Worm (Caenorhabditis elegans) whole organism, young adult: Measurements from ENCODE around the gene T19H12.3.
A peak's percentile ranks its signal among the peaks of the same experiment; 100 is the strongest.
"Not testable (repeated sequence)": the region's sequence is repeated elsewhere in the genome, so short reads cannot be mapped to it uniquely, and the experiment has no call there.

ENCODE experiments used
- B0019.2 ChIP-seq: fragments of 200-800 bp; sonication (Bioruptor generic); conservative IDR thresholded peaks from 2 replicates; pipeline ENCODE4 v1.3.6; 2022; ENCODE audit warnings: missing genetic modification reagents, missing genetic modification characterization, missing compliant biosample characterization
- D2030.7 ChIP-seq: fragments of 200-800 bp; sonication (Bioruptor generic); IDR thresholded peaks from 2 replicates; pipeline ENCODE4 v1.3.6; 2022; ENCODE audit warnings: missing genetic modification reagents, missing genetic modification characterization, missing compliant biosample characterization
- K12H6.12 ChIP-seq: fragments of 200-800 bp; sonication (Bioruptor generic); optimal IDR thresholded peaks from 2 replicates; lab custom pipeline; 2018; ENCODE audit warnings: mild to moderate bottlenecking, missing genetic modification characterization, missing compliant biosample characterization
- Y95B8A.8 ChIP-seq: fragments of 200-800 bp; sonication (Bioruptor generic); IDR thresholded peaks from 2 replicates; pipeline ENCODE4 v1.3.6; 2022; ENCODE audit warnings: missing genetic modification reagents, missing genetic modification characterization, missing compliant biosample characterization
- ZK185.1 ChIP-seq: sonication (generic microtip); optimal IDR thresholded peaks from 2 replicates; lab custom pipeline; 2016; ENCODE audit warnings: mild to moderate bottlenecking, missing genetic modification characterization, missing compliant biosample characterization; ENCODE audit not compliant: poor library complexity, severe bottlenecking
- ama-1 ChIP-seq, 3 experiments: fragments of 150-350 bp in 1 of 3; sonication (generic microtip) in 2 of 3; optimal IDR thresholded peaks; 2 replicates each; lab custom pipeline; 2014 to 2018; ENCODE audit warnings: missing biosample characterization in 2 of 3, missing genetic modification characterization in 2 of 3, missing genetic modification reagents in 2 of 3
- aptf-3 ChIP-seq: fragments of 200-800 bp; sonication (Bioruptor generic); IDR thresholded peaks from 2 replicates; pipeline ENCODE4 v1.3.6; 2022; ENCODE audit warnings: missing genetic modification characterization, missing compliant biosample characterization
- bed-1 ChIP-seq: fragments of 200-800 bp; sonication (Bioruptor generic); IDR thresholded peaks from 2 replicates; pipeline ENCODE4 v1.3.6; 2022; ENCODE audit warnings: missing genetic modification reagents, missing genetic modification characterization, missing compliant biosample characterization
- cebp-2 ChIP-seq: fragments of 200-800 bp; sonication (Bioruptor generic); IDR thresholded peaks from 2 replicates; pipeline ENCODE4 v1.3.6; 2022; ENCODE audit warnings: missing genetic modification characterization, missing compliant biosample characterization
- ceh-58 ChIP-seq: fragments of 200-800 bp; sonication (Bioruptor generic); IDR thresholded peaks from 2 replicates; pipeline ENCODE4 v1.3.6; 2022; ENCODE audit warnings: missing genetic modification characterization, missing compliant biosample characterization
- fkh-3 ChIP-seq: sonication (generic microtip); optimal IDR thresholded peaks from 2 replicates; lab custom pipeline; 2016; ENCODE audit warnings: mild to moderate bottlenecking, missing genetic modification characterization, missing compliant biosample characterization
- gei-17 ChIP-seq: fragments of 200-800 bp; sonication (Bioruptor generic); optimal IDR thresholded peaks from 2 replicates; lab custom pipeline; 2018; ENCODE audit warnings: mild to moderate bottlenecking, missing genetic modification characterization, missing compliant biosample characterization
- hlh-26 ChIP-seq: fragments of 200-800 bp; sonication (Bioruptor generic); conservative IDR thresholded peaks from 2 replicates; pipeline ENCODE4 v1.3.6; 2022; ENCODE audit warnings: missing genetic modification reagents, missing genetic modification characterization, missing compliant biosample characterization
- hmg-1.2 ChIP-seq: fragments of 200-800 bp; sonication (Bioruptor generic); IDR thresholded peaks from 2 replicates; pipeline ENCODE4 v1.3.6; 2022; ENCODE audit warnings: missing genetic modification reagents, missing genetic modification characterization, missing compliant biosample characterization
- let-526 ChIP-seq: fragments of 200-800 bp; sonication (Bioruptor generic); IDR thresholded peaks from 2 replicates; pipeline ENCODE4 v1.3.6; 2022; ENCODE audit warnings: missing genetic modification reagents, missing genetic modification characterization, missing compliant biosample characterization
- let-607 ChIP-seq, 2 experiments: fragments of 200-800 bp in 1 of 2; sonication (Bioruptor generic) in 1 of 2; sonication (generic microtip) in 1 of 2; optimal IDR thresholded peaks; 2 replicates each; lab custom pipeline; 2016 to 2018; ENCODE audit warnings: mild to moderate bottlenecking in 2 of 2, missing compliant biosample characterization in 2 of 2, missing genetic modification characterization in 2 of 2, moderate library complexity in 2 of 2, missing genotype in 1 of 2
- lin-54 ChIP-seq: fragments of 200-800 bp; sonication (Bioruptor generic); optimal IDR thresholded peaks from 2 replicates; lab custom pipeline; 2018; ENCODE audit warnings: mild to moderate bottlenecking, missing genetic modification characterization, missing compliant biosample characterization
- lsl-1 ChIP-seq: fragments of 200-800 bp; sonication (Bioruptor generic); optimal IDR thresholded peaks from 2 replicates; lab custom pipeline; 2018; ENCODE audit warnings: mild to moderate bottlenecking, missing genetic modification characterization, moderate library complexity, missing compliant biosample characterization
- lsy-27 ChIP-seq: sonication (generic microtip); optimal IDR thresholded peaks from 2 replicates; lab custom pipeline; 2017; ENCODE audit warnings: missing genetic modification characterization, mild to moderate bottlenecking, missing compliant biosample characterization, antibody characterized with exemption, missing genotype, borderline replicate concordance; ENCODE audit not compliant: insufficient read depth
- nfya-1 ChIP-seq: sonication (generic microtip); optimal IDR thresholded peaks from 2 replicates; lab custom pipeline; 2017; ENCODE audit warnings: antibody characterized with exemption, missing compliant biosample characterization, missing genetic modification characterization, borderline replicate concordance; ENCODE audit not compliant: insufficient read depth
- pbrm-1 ChIP-seq: fragments of 200-800 bp; sonication (Bioruptor generic); IDR thresholded peaks from 2 replicates; pipeline ENCODE4 v1.3.6; 2022; ENCODE audit warnings: missing genetic modification reagents, missing genetic modification characterization, missing compliant biosample characterization
- pha-4 ChIP-seq: fragments of 150-350 bp; sonication (generic microtip); optimal IDR thresholded peaks from 2 replicates; lab custom pipeline; 2014; ENCODE audit warnings: missing biosample characterization, missing genetic modification reagents, missing genetic modification characterization
- rec-8 ChIP-seq, 2 experiments: sonication (generic microtip); optimal IDR thresholded peaks; 2 replicates each; lab custom pipeline; 2016; ENCODE audit warnings: mild to moderate bottlenecking in 2 of 2, missing genetic modification characterization in 2 of 2, missing genetic modification reagents in 2 of 2, missing genotype in 2 of 2, missing biosample characterization in 1 of 2, missing compliant biosample characterization in 1 of 2, moderate library complexity in 1 of 2
- sea-2 ChIP-seq: fragments of 200-800 bp; sonication (Bioruptor generic); IDR thresholded peaks from 2 replicates; pipeline ENCODE4 v1.3.6; 2022; ENCODE audit warnings: missing genetic modification characterization, missing compliant biosample characterization
- snpc-1.1 ChIP-seq: sonication (generic microtip); optimal IDR thresholded peaks from 2 replicates; lab custom pipeline; 2017; ENCODE audit warnings: missing genetic modification characterization, mild to moderate bottlenecking, missing compliant biosample characterization, antibody characterized with exemption, moderate library complexity, missing genotype, missing genetic modification reagents; ENCODE audit not compliant: insufficient read depth
- snpc-4 ChIP-seq, 5 experiments: fragments of 150-350 bp in 1 of 5; sonication (generic microtip) in 4 of 5; optimal IDR thresholded peaks; 2 replicates each; lab custom pipeline; 2014 to 2018; ENCODE audit warnings: missing genetic modification characterization in 5 of 5, missing biosample characterization in 3 of 5, antibody characterized with exemption in 2 of 5, mild to moderate bottlenecking in 2 of 5, missing compliant biosample characterization in 2 of 5, missing genotype in 2 of 5, moderate library complexity in 2 of 5, missing genetic modification reagents in 1 of 5
- tbp1 ChIP-seq: fragments of 200-800 bp; sonication (Bioruptor generic); optimal IDR thresholded peaks from 2 replicates; lab custom pipeline; 2018; ENCODE audit warnings: mild to moderate bottlenecking, missing genetic modification characterization, missing compliant biosample characterization
- tlf-1 ChIP-seq: fragments of 200-800 bp; sonication (Bioruptor generic); optimal IDR thresholded peaks from 2 replicates; lab custom pipeline; 2018; ENCODE audit warnings: mild to moderate bottlenecking, missing genetic modification characterization, missing compliant biosample characterization
- ztf-22 ChIP-seq: fragments of 200-800 bp; sonication (Bioruptor generic); optimal IDR thresholded peaks from 2 replicates; lab custom pipeline; 2018; ENCODE audit warnings: mild to moderate bottlenecking, missing genetic modification characterization, moderate library complexity, missing compliant biosample characterization
- ztf-28 ChIP-seq: fragments of 200-800 bp; sonication (Bioruptor generic); IDR thresholded peaks from 2 replicates; pipeline ENCODE4 v1.3.6; 2022; ENCODE audit warnings: missing genetic modification reagents, missing genetic modification characterization, missing compliant biosample characterization
- ztf-6 ChIP-seq: fragments of 200-800 bp; sonication (Bioruptor generic); IDR thresholded peaks from 2 replicates; pipeline ENCODE4 v1.3.6; 2022; ENCODE audit warnings: missing genetic modification reagents, missing genetic modification characterization, missing compliant biosample characterization

The T19H12.3 gene

ce11 chrV:4891305-4891704 is 5.8 kb downstream of the T19H12.3 start (continued):
- TF ChIP-seq nfya-1 (no peak), lin-54 (GFP tag; lab: Kevin White, UChicago) (peak; percentile 25), lsl-1 (peak; percentile 57), let-607 (tag; optimal IDR thresholded peaks at IDR 0.05; lab: Kevin White, UChicago) (no peak), tlf-1 (GFP tag; lab: Kevin White, UChicago) (peak; percentile 53), snpc-1.1 (tag; lab: Kevin White, UChicago) (no peak), tbp1 (peak; percentile 1), D2030.7 (GFP tag; lab: Robert Waterston, UW) (peak; percentile 53), hlh-26 (GFP tag; lab: Robert Waterston, UW) (no peak), ztf-28 (no peak)

ce11 chrV:4894971-4895370 is 9.5 kb downstream of the T19H12.3 start, which contains the start of gene ugt-11:
ugt-11 (minus strand) TSS chrV:4895071.
- TF ChIP-seq lsy-27 (tag; lab: Kevin White, UChicago) (no peak), pha-4 (tag; lab: Kevin White, UChicago) (no peak), K12H6.12 (no peak), sea-2 (GFP tag; lab: Robert Waterston, UW) (no peak), gei-17 (GFP tag; lab: Kevin White, UChicago) (no peak), pbrm-1 (GFP tag; lab: Robert Waterston, UW) (no peak), cebp-2 (no peak), rec-8 (tag; optimal IDR thresholded peaks at IDR 0.05; lab: Kevin White, UChicago) (no peak), ztf-22 (GFP tag; lab: Kevin White, UChicago) (no peak), B0019.2 (GFP tag; lab: Robert Waterston, UW) (no peak), ZK185.1 (tag; lab: Kevin White, UChicago) (no peak), bed-1 (GFP tag; lab: Robert Waterston, UW) (no peak)

- TF ChIP-seq ztf-6: no peak
- TF ChIP-seq aptf-3: no peak
- no peak for TF ChIP-seq let-526
- no peak for TF ChIP-seq ama-1 (optimal IDR thresholded peaks at IDR 0.05; lab: Kevin White, UChicago)
- TF ChIP-seq ama-1 (GFP tag; optimal IDR thresholded peaks at IDR 0.05; lab: Kevin White, UChicago): no peak
- TF ChIP-seq Y95B8A.8 (GFP tag; lab: Robert Waterston, UW): no peak
Observed at ce11 chrV:4895744-4896143, 10.3 kb downstream of the T19H12.3 start, which contains the start of gene ugt-9. ugt-9 (plus strand) TSS chrV:4896048.

- TF ChIP-seq snpc-4 (GFP tag; optimal IDR thresholded peaks at IDR 0.05; lab: Kevin White, UChicago): not testable (repeated sequence)
- TF ChIP-seq snpc-4 (tag; optimal IDR thresholded peaks at IDR 0.05; lab: Kevin White, UChicago) (peak in 1 of 4 experiments; percentile 41), hmg-1.2 (peak; percentile 62)
Observed at ce11 chrV:4900020-4900419, 14.5 kb downstream of the T19H12.3 start, which contains the start of gene ugt-10. ugt-10 (minus strand) TSS chrV:4900120.

- no peak for TF ChIP-seq K12H6.12
- TF ChIP-seq ZK185.1 (tag; lab: Kevin White, UChicago): no peak
- no peak for TF ChIP-seq ceh-58 (GFP tag; lab: Robert Waterston, UW)
- no peak for TF ChIP-seq fkh-3
- TF ChIP-seq, all 124 proteins: peak for 0
Observed at ce11 chrV:4901074-4901473, 15.6 kb downstream of the T19H12.3 start, which contains the start of gene ugt-67. ugt-67 (plus strand) TSS chrV:4901374.
